Fruit fly (Drosophila melanogaster) whole organism: Measurements from ENCODE around the gene tinc.

Experiments
- CG8478 ChIP-seq: fragments of >200 bp; optimal IDR thresholded peaks from 2 replicates; lab custom pipeline; 2018; ENCODE audit warnings: inconsistent platforms
- EcR ChIP-seq, 2 experiments: fragments of >200 bp; optimal IDR thresholded peaks; 2 replicates each; lab custom pipeline; 2017; ENCODE audit warnings: missing biosample characterization in 2 of 2, missing genetic modification characterization in 2 of 2, missing genetic modification reagents in 2 of 2
- psq ChIP-seq: fragments of >200 bp; optimal IDR thresholded peaks from 2 replicates; lab custom pipeline; 2017

DNA sequence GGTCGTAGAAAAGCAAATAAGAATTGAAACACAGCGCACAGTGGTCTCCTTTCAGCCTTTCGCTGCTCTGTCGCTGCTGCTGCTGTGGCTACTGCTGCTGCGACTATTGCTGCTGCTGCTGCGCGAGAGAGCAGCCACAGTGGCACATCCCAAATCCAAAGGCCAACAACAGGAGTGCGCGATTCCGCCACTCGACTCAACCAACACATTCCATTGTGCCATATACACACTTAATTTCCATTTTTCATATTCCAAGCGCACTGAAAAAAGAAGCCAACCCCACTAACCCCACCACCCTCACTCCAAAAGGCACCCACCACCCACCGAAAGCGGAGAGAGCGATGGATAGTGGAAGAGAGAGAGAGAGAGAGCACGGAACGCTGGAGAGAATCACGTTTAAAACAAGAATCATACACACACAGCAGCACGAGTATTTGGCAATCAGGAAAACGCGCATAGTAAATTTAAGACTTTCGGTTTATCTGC, 35.2 kb upstream of the tinc start:
- TF ChIP-seq EcR (GFP tag; optimal IDR thresholded peaks at IDR 0.05; lab: Kevin White, UChicago): no peak
- TF ChIP-seq psq: no peak
- TF ChIP-seq CG8478: no peak
